Worm (Caenorhabditis elegans): ENCODE results near the gene kin-21.

Gene kin-21

DNA sequence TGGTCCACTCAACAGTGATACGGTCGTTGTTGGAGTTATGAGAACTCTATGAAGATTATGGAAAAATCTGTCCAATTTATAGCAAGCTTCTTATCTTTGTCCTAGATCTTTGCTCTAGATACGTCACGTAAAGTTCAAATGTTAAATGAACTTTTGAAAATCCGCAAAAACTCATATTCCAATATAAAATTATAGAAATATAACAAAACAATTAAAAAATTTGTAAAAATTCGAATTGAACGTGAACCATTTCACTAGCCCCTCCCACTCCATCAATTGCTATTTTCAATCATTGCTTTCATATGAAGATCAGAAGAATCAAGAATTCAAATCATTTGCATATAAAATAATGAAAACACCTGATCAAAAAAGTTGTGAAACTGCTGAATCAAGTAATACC, at the start of gene kin-21:
Gene kin-21 (plus strand): TSS at position 301 of the 400 bp plus-strand sequence.
- TF ChIP-seq snpc-4 (tag; optimal IDR thresholded peaks at IDR 0.05) (no peak), jun-1 (tag; optimal IDR thresholded peaks at IDR 0.05) (no peak), elt-1 (tag; optimal IDR thresholded peaks at IDR 0.05) (no peak), nhr-237 (tag; optimal IDR thresholded peaks at IDR 0.05) (no peak), nhr-12 (tag; optimal IDR thresholded peaks at IDR 0.05) (no peak), hmg-11 (tag; optimal IDR thresholded peaks at IDR 0.05) (no peak), ZK546.5 (tag; optimal IDR thresholded peaks at IDR 0.05) (no peak)

ce11 chrIV:9784689-9785088, 48.0 kb upstream of the kin-21 start, which contains the start of gene sre-4:
Gene sre-4 (minus strand): TSS chrIV:9784789.
- TF ChIP-seq snpc-4 (tag; optimal IDR thresholded peaks at IDR 0.05) (no peak), eor-1 (tag; optimal IDR thresholded peaks at IDR 0.05) (no peak), aly-2 (tag; optimal IDR thresholded peaks at IDR 0.05) (no peak), nhr-67 (tag; optimal IDR thresholded peaks at IDR 0.05) (no peak), mdl-1 (tag; optimal IDR thresholded peaks at IDR 0.05) (no peak), skn-1 (tag; optimal IDR thresholded peaks at IDR 0.05) (no peak), fkh-10 (GFP tag; optimal IDR thresholded peaks at IDR 0.05) (no peak), unc-62 (GFP tag; optimal IDR thresholded peaks at IDR 0.05) (no peak), ztf-4 (tag; optimal IDR thresholded peaks at IDR 0.05) (no peak), nhr-76 (tag; optimal IDR thresholded peaks at IDR 0.05) (no peak), nfya-1 (tag; optimal IDR thresholded peaks at IDR 0.05; ENCODE audit: insufficient read depth) (no peak), lin-15B (tag; optimal IDR thresholded peaks at IDR 0.05) (no peak), fkh-2 (tag; optimal IDR thresholded peaks at IDR 0.05) (no peak), zag-1 (tag; optimal IDR thresholded peaks at IDR 0.05) (no peak), hmg-11 (tag; optimal IDR thresholded peaks at IDR 0.05) (no peak)

DNA sequence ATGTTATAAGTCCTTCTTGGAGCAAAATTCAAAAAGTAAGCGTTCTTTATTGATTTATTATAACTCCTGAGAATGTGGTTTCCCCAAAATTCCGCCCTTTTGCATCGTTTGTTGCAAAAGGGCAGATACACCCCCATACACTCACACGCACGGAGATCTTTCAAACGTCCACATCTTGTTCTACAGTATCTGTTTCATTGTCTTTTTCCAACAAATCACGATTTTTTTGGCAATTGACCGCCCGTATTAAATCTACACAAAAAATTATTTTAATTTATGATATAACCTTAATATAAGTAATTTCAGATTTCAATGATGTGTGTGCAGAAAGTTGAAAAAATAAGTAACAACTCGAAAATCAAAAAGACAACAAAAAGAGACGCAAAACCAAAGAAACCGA, 43.2 kb upstream of the kin-21 start, which contains the start of gene T13F2.4:
Gene T13F2.4 (plus strand): TSS at position 301 of the 400 bp plus-strand sequence.
- no peak for TF ChIP-seq nhr-76 (tag; optimal IDR thresholded peaks at IDR 0.05)
- TF ChIP-seq nhr-77 (tag; optimal IDR thresholded peaks at IDR 0.05): no peak
- no peak for TF ChIP-seq hmg-11 (tag; optimal IDR thresholded peaks at IDR 0.05)
- TF ChIP-seq nhr-67 (tag; optimal IDR thresholded peaks at IDR 0.05): no peak
- TF ChIP-seq egl-27 (tag; optimal IDR thresholded peaks at IDR 0.05): no peak
- TF ChIP-seq tbx-2 (tag; optimal IDR thresholded peaks at IDR 0.05): no peak
- no peak for TF ChIP-seq elt-3 (tag; optimal IDR thresholded peaks at IDR 0.05)
- no peak for TF ChIP-seq fkh-10 (GFP tag; optimal IDR thresholded peaks at IDR 0.05)
- TF ChIP-seq ztf-4 (tag; optimal IDR thresholded peaks at IDR 0.05): no peak
- TF ChIP-seq nhr-25 (tag; optimal IDR thresholded peaks at IDR 0.05): no peak
- no peak for TF ChIP-seq aly-2 (tag; optimal IDR thresholded peaks at IDR 0.05)
- TF ChIP-seq zag-1 (tag; optimal IDR thresholded peaks at IDR 0.05): no peak

ce11 chrIV:9790708-9791107, 42.0 kb upstream of the kin-21 start:
- TF ChIP-seq nhr-25 (tag; optimal IDR thresholded peaks at IDR 0.05): peak; percentile 36
- TF ChIP-seq fkh-2 (tag; optimal IDR thresholded peaks at IDR 0.05): no peak
- peak; percentile 68 for TF ChIP-seq unc-62 (GFP tag; optimal IDR thresholded peaks at IDR 0.05)
- peak; percentile 60 for TF ChIP-seq lin-39 (tag; optimal IDR thresholded peaks at IDR 0.05)

ce11 chrIV:9795250-9795649, 37.4 kb upstream of the kin-21 start:
- TF ChIP-seq ceh-9 (tag; optimal IDR thresholded peaks at IDR 0.05): no peak
- TF ChIP-seq fos-1 (tag; optimal IDR thresholded peaks at IDR 0.05): no peak
- TF ChIP-seq sea-2 (GFP tag; optimal IDR thresholded peaks at IDR 0.05): no peak
- no peak for TF ChIP-seq ztf-11 (tag; optimal IDR thresholded peaks at IDR 0.05)
- no peak for TF ChIP-seq pha-4 (tag; optimal IDR thresholded peaks at IDR 0.05)
- TF ChIP-seq R02D3.7 (tag; optimal IDR thresholded peaks at IDR 0.05): no peak

ce11 chrIV:9796494-9796893, 36.2 kb upstream of the kin-21 start, which contains the start of gene pis-1:
Gene pis-1 (minus strand): TSS chrIV:9796594.
- no peak for TF ChIP-seq hmg-11 (tag; optimal IDR thresholded peaks at IDR 0.05)
- TF ChIP-seq nfya-1 (tag; optimal IDR thresholded peaks at IDR 0.05; ENCODE audit: insufficient read depth): no peak
- TF ChIP-seq fkh-10 (GFP tag; optimal IDR thresholded peaks at IDR 0.05): no peak
- no peak for TF ChIP-seq pha-4 (tag; optimal IDR thresholded peaks at IDR 0.05)
- no peak for TF ChIP-seq fos-1 (tag; optimal IDR thresholded peaks at IDR 0.05)
- TF ChIP-seq ceh-16 (tag; optimal IDR thresholded peaks at IDR 0.05): no peak
- no peak for TF ChIP-seq elt-3 (tag; optimal IDR thresholded peaks at IDR 0.05)
- TF ChIP-seq aly-2 (tag; optimal IDR thresholded peaks at IDR 0.05): no peak
- TF ChIP-seq ztf-4 (tag; optimal IDR thresholded peaks at IDR 0.05): no peak
- TF ChIP-seq egl-27 (tag; optimal IDR thresholded peaks at IDR 0.05): no peak
- TF ChIP-seq ama-1 (optimal IDR thresholded peaks at IDR 0.05): no peak
- TF ChIP-seq ZK546.5 (tag; optimal IDR thresholded peaks at IDR 0.05): no peak

Measured in whole organism, L3 larva.